Worm (Caenorhabditis elegans): ENCODE measurements around the gene kat-1.

ce11 chrII:7106313-7106712 is 32.7 kb downstream of the kat-1 start:
- TF ChIP-seq elt-1 (tag; optimal IDR thresholded peaks at IDR 0.05) = no peak
- no peak for TF ChIP-seq nhr-76 (tag; optimal IDR thresholded peaks at IDR 0.05)
- TF ChIP-seq skn-1 (tag; optimal IDR thresholded peaks at IDR 0.05) = no peak
- TF ChIP-seq nhr-237 (tag; optimal IDR thresholded peaks at IDR 0.05) = no peak
- TF ChIP-seq ztf-11 (tag; optimal IDR thresholded peaks at IDR 0.05) = no peak
- TF ChIP-seq pha-4 (tag; optimal IDR thresholded peaks at IDR 0.05) = no peak
- TF ChIP-seq ztf-4 (tag; optimal IDR thresholded peaks at IDR 0.05) = no peak
- no peak for TF ChIP-seq egl-5 (tag; optimal IDR thresholded peaks at IDR 0.05)
- TF ChIP-seq R02D3.7 (tag; optimal IDR thresholded peaks at IDR 0.05) = no peak
- no peak for TF ChIP-seq nhr-11 (tag; optimal IDR thresholded peaks at IDR 0.05)

Data from whole organism, L3 larva.